Worm (Caenorhabditis elegans) whole organism, L2 larva: ENCODE measurements around the gene bris-1.

Source experiments
- F13H6.1 ChIP-seq: sonication (generic microtip); optimal IDR thresholded peaks from 2 replicates; lab custom pipeline; 2016; ENCODE audit warnings: missing genetic modification characterization, missing compliant biosample characterization
- ama-1 ChIP-seq: fragments of 150-350 bp; optimal IDR thresholded peaks from 2 replicates; lab custom pipeline; 2018; ENCODE audit warnings: inconsistent platforms
- egl-27 ChIP-seq: sonication (generic microtip); optimal IDR thresholded peaks from 3 replicates; lab custom pipeline; 2017; ENCODE audit warnings: missing biosample characterization, missing genetic modification reagents, missing genetic modification characterization
- fos-1 ChIP-seq: fragments of 150-350 bp; optimal IDR thresholded peaks from 2 replicates; lab custom pipeline; 2014; ENCODE audit warnings: missing biosample characterization, missing genetic modification characterization
- nhr-129 ChIP-seq: fragments of 150-350 bp; optimal IDR thresholded peaks from 2 replicates; lab custom pipeline; 2014; ENCODE audit warnings: missing biosample characterization, missing genetic modification characterization
- snpc-4 ChIP-seq: fragments of 150-350 bp; optimal IDR thresholded peaks from 2 replicates; lab custom pipeline; 2014; ENCODE audit warnings: missing biosample characterization, missing genetic modification characterization
- zag-1 ChIP-seq: fragments of 150-350 bp; optimal IDR thresholded peaks from 2 replicates; lab custom pipeline; 2014; ENCODE audit warnings: missing biosample characterization, missing genetic modification characterization

DNA sequence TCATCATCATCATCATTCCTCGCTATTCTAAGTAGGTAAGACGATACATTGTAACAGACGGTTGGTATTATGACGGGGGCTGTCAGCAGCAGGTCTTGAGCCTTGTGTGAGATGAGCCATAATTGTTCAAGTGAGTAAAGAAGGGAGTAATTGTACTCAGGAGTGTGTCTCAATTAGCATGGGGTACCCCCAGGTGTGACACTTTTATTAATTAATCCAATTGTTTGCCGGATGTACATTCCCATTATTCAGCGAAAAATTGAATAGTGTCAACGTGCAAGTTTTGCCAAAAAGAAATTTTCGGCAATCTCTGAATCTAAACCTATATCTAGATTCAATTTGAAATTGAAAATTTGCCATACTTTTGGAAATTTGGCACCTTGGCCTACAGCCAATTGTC, 29.9 kb upstream of the bris-1 start:
- no peak for TF ChIP-seq fos-1 (tag; lab: Kevin White, UChicago)
- TF ChIP-seq ama-1 (lab: Kevin White, UChicago) = no peak
- no peak for TF ChIP-seq nhr-129 (tag; lab: Kevin White, UChicago)
- TF ChIP-seq snpc-4 (tag; lab: Kevin White, UChicago) = no peak
- TF ChIP-seq zag-1 (tag; lab: Kevin White, UChicago) = no peak
- no peak for TF ChIP-seq egl-27 (tag; lab: Kevin White, UChicago)
- TF ChIP-seq F13H6.1 = no peak
